Worm (Caenorhabditis elegans) whole organism, late embryonic: Measurements from ENCODE around the gene rab-3.

Experiments
- C08G9.2 ChIP-seq: sonication (generic microtip); optimal IDR thresholded peaks from 2 replicates; lab custom pipeline; 2016; ENCODE audit warnings: mild to moderate bottlenecking, missing genetic modification characterization, moderate library complexity, missing compliant biosample characterization
- C38D4.7 ChIP-seq: fragments of 200-800 bp; sonication (Bioruptor generic); optimal IDR thresholded peaks from 2 replicates; lab custom pipeline; 2018; ENCODE audit warnings: mild to moderate bottlenecking, missing genetic modification characterization, moderate library complexity, missing compliant biosample characterization
- F13H6.1 ChIP-seq: sonication (generic microtip); optimal IDR thresholded peaks from 2 replicates; lab custom pipeline; 2016; ENCODE audit warnings: missing genetic modification characterization, missing compliant biosample characterization
- K02D7.2 ChIP-seq: sonication (generic microtip); optimal IDR thresholded peaks from 2 replicates; lab custom pipeline; 2017; ENCODE audit warnings: mild to moderate bottlenecking, missing genetic modification characterization, missing compliant biosample characterization
- Y22D7AL.16 ChIP-seq: sonication (generic microtip); optimal IDR thresholded peaks from 2 replicates; lab custom pipeline; 2016; ENCODE audit warnings: missing genetic modification characterization, missing compliant biosample characterization
- ahr-1 ChIP-seq: sonication (generic microtip); optimal IDR thresholded peaks from 2 replicates; lab custom pipeline; 2016; ENCODE audit warnings: missing genetic modification characterization, missing compliant biosample characterization
- ama-1 ChIP-seq: fragments of 150-350 bp; optimal IDR thresholded peaks from 2 replicates; lab custom pipeline; 2014
- ceh-18 ChIP-seq: sonication (generic microtip); optimal IDR thresholded peaks from 2 replicates; lab custom pipeline; 2016; ENCODE audit warnings: missing genetic modification characterization, missing compliant biosample characterization
- ceh-19 ChIP-seq: fragments of 200-800 bp; sonication (Bioruptor generic); optimal IDR thresholded peaks from 2 replicates; lab custom pipeline; 2018; ENCODE audit warnings: mild to moderate bottlenecking, missing genetic modification characterization, missing compliant biosample characterization
- ceh-2 ChIP-seq: sonication (generic microtip); optimal IDR thresholded peaks from 2 replicates; lab custom pipeline; 2016; ENCODE audit warnings: missing genotype, missing genetic modification characterization, missing compliant biosample characterization
- ceh-24 ChIP-seq: sonication (generic microtip); optimal IDR thresholded peaks from 2 replicates; lab custom pipeline; 2016; ENCODE audit warnings: mild to moderate bottlenecking, missing genetic modification characterization, missing compliant biosample characterization
- ceh-31 ChIP-seq: sonication (generic microtip); optimal IDR thresholded peaks from 2 replicates; lab custom pipeline; 2016; ENCODE audit warnings: missing genetic modification characterization, missing compliant biosample characterization
- ceh-34 ChIP-seq: sonication (generic microtip); optimal IDR thresholded peaks from 2 replicates; lab custom pipeline; 2016; ENCODE audit warnings: mild to moderate bottlenecking, missing genetic modification characterization, missing compliant biosample characterization
- ceh-48 ChIP-seq: sonication (generic microtip); optimal IDR thresholded peaks from 2 replicates; lab custom pipeline; 2016; ENCODE audit warnings: missing genetic modification characterization, inconsistent platforms, missing compliant biosample characterization
- ceh-9 ChIP-seq: sonication (generic microtip); optimal IDR thresholded peaks from 2 replicates; lab custom pipeline; 2016; ENCODE audit warnings: mild to moderate bottlenecking, missing genetic modification characterization, inconsistent platforms, missing compliant biosample characterization
- dmd-4 ChIP-seq: sonication (generic microtip); optimal IDR thresholded peaks from 2 replicates; lab custom pipeline; 2016; ENCODE audit warnings: borderline replicate concordance, missing genetic modification characterization, missing compliant biosample characterization
- ets-4 ChIP-seq: sonication (generic microtip); optimal IDR thresholded peaks from 2 replicates; lab custom pipeline; 2016; ENCODE audit warnings: missing genetic modification characterization, missing compliant biosample characterization
- eyg-1 ChIP-seq: sonication (generic microtip); optimal IDR thresholded peaks from 2 replicates; lab custom pipeline; 2016; ENCODE audit warnings: missing genotype, missing genetic modification characterization, missing compliant biosample characterization
- fax-1 ChIP-seq: sonication (generic microtip); optimal IDR thresholded peaks from 2 replicates; lab custom pipeline; 2016; ENCODE audit warnings: missing genotype, missing genetic modification characterization, missing compliant biosample characterization
- fkh-10 ChIP-seq: fragments of 150-350 bp; optimal IDR thresholded peaks from 2 replicates; lab custom pipeline; 2014; ENCODE audit warnings: missing biosample characterization, missing genetic modification reagents, missing genetic modification characterization
- fkh-6 ChIP-seq: sonication (generic microtip); optimal IDR thresholded peaks from 2 replicates; lab custom pipeline; 2016; ENCODE audit warnings: missing genetic modification characterization, missing compliant biosample characterization
- hlh-13 ChIP-seq: fragments of 200-800 bp; sonication (Bioruptor generic); optimal IDR thresholded peaks from 2 replicates; lab custom pipeline; 2018; ENCODE audit warnings: mild to moderate bottlenecking, missing genetic modification characterization, missing compliant biosample characterization
- hlh-15 ChIP-seq: sonication (generic microtip); optimal IDR thresholded peaks from 2 replicates; lab custom pipeline; 2016; ENCODE audit warnings: missing genetic modification characterization, missing compliant biosample characterization
- hlh-30 ChIP-seq: sonication (generic microtip); optimal IDR thresholded peaks from 2 replicates; lab custom pipeline; 2017; ENCODE audit warnings: antibody characterized with exemption, missing genetic modification characterization, missing compliant biosample characterization; ENCODE audit not compliant: insufficient read depth
- lim-6 ChIP-seq: sonication (generic microtip); optimal IDR thresholded peaks from 2 replicates; lab custom pipeline; 2016; ENCODE audit warnings: missing genetic modification characterization, missing compliant biosample characterization
- nfya-1 ChIP-seq: sonication (generic microtip); optimal IDR thresholded peaks from 2 replicates; lab custom pipeline; 2017; ENCODE audit warnings: missing genetic modification characterization, mild to moderate bottlenecking, missing compliant biosample characterization, antibody characterized with exemption, moderate library complexity
- nhr-232 ChIP-seq: sonication (generic microtip); optimal IDR thresholded peaks from 2 replicates; lab custom pipeline; 2016; ENCODE audit warnings: missing genetic modification characterization, missing compliant biosample characterization
- pha-2 ChIP-seq: sonication (generic microtip); optimal IDR thresholded peaks from 2 replicates; lab custom pipeline; 2017; ENCODE audit warnings: mild to moderate bottlenecking, missing genetic modification characterization, missing compliant biosample characterization
- pha-4 ChIP-seq: fragments of 150-350 bp; optimal IDR thresholded peaks from 2 replicates; lab custom pipeline; 2018; ENCODE audit warnings: missing biosample characterization, missing genetic modification reagents, missing genetic modification characterization
- ref-2 ChIP-seq: sonication (generic microtip); optimal IDR thresholded peaks from 2 replicates; lab custom pipeline; 2016; ENCODE audit warnings: missing genetic modification characterization, missing compliant biosample characterization
- sox-2 ChIP-seq: fragments of 200-800 bp; sonication (Bioruptor generic); IDR thresholded peaks from 2 replicates; pipeline ENCODE4 v1.3.6; 2022; ENCODE audit warnings: missing genetic modification reagents, missing genetic modification characterization, missing compliant biosample characterization
- syd-9 ChIP-seq: sonication (generic microtip); optimal IDR thresholded peaks from 2 replicates; lab custom pipeline; 2016; ENCODE audit warnings: mild to moderate bottlenecking, missing genetic modification characterization, moderate library complexity, missing compliant biosample characterization
- tbx-2 ChIP-seq: sonication (generic microtip); optimal IDR thresholded peaks from 2 replicates; lab custom pipeline; 2016; ENCODE audit warnings: missing genetic modification characterization, missing compliant biosample characterization
- tbx-7 ChIP-seq: sonication (generic microtip); optimal IDR thresholded peaks from 2 replicates; lab custom pipeline; 2016; ENCODE audit warnings: missing genotype, missing genetic modification characterization, missing compliant biosample characterization
- ttx-3 ChIP-seq: sonication (generic microtip); optimal IDR thresholded peaks from 2 replicates; lab custom pipeline; 2016; ENCODE audit warnings: missing genetic modification reagents, missing genetic modification characterization, missing compliant biosample characterization
- unc-42 ChIP-seq: sonication (generic microtip); optimal IDR thresholded peaks from 2 replicates; lab custom pipeline; 2016; ENCODE audit warnings: missing genotype, missing genetic modification characterization, missing compliant biosample characterization
- unc-55 ChIP-seq: sonication (generic microtip); optimal IDR thresholded peaks from 2 replicates; lab custom pipeline; 2017; ENCODE audit warnings: missing biosample characterization, missing genetic modification reagents, missing genetic modification characterization
- unc-86 ChIP-seq: sonication (generic microtip); optimal IDR thresholded peaks from 2 replicates; lab custom pipeline; 2016; ENCODE audit warnings: missing genetic modification characterization, missing compliant biosample characterization
- zip-5 ChIP-seq: sonication (generic microtip); optimal IDR thresholded peaks from 2 replicates; lab custom pipeline; 2016; ENCODE audit warnings: missing genetic modification characterization, missing compliant biosample characterization

rab-3 gene

DNA sequence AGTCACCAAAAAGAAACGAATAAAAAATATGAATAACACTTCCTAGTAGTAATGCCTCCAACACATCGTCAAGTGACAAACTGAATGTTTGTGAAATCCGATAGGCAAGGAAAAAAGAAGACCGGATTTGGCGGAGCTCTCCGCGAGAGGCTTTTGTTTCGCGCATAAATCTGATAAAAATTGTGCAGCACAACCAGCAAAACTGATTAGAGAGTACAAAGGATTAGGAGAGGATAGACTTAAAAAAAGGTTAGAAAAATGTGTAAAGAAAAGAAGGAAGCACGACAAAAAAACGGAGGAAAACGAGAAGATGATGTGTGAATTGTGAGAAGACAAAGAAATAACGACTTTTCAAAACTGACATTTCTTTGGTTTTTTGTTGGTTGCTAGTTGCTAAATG, at the start of gene rab-3:
rab-3 (minus strand) TSS at position 147 of the 400 bp plus-strand sequence.
- TF ChIP-seq ceh-18 (tag; lab: Kevin White, UChicago) (no peak), unc-42 (peak; percentile 78)

DNA sequence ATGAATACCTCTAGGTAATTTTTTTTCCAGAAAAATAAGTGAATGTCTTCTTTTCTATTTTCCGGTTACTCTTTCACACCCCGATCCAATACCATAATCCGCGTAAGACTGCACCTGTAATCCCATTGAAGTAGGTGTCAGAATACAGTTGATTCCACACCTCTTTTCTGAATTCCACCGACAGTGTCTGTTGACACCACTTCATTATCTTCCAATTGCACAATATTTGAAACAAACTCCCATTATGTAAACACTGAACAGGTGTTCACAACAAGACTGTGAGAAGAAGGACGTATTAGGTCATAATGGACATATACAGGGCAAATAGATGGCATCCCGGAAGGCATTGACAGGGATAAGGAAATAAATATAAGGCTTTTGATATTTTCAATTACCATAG, 49.7 kb upstream of the rab-3 start:
- TF ChIP-seq zip-5 (tag; lab: Kevin White, UChicago) (no peak), fax-1 (tag; lab: Kevin White, UChicago) (no peak), ceh-48 (no peak), nfya-1 (tag; lab: Kevin White, UChicago) (no peak), sox-2 (no peak), F13H6.1 (tag; lab: Kevin White, UChicago) (no peak), Y22D7AL.16 (tag; lab: Kevin White, UChicago) (no peak), ceh-34 (tag; lab: Kevin White, UChicago) (no peak), unc-86 (tag; lab: Kevin White, UChicago) (no peak), hlh-15 (tag; lab: Kevin White, UChicago) (no peak)

DNA sequence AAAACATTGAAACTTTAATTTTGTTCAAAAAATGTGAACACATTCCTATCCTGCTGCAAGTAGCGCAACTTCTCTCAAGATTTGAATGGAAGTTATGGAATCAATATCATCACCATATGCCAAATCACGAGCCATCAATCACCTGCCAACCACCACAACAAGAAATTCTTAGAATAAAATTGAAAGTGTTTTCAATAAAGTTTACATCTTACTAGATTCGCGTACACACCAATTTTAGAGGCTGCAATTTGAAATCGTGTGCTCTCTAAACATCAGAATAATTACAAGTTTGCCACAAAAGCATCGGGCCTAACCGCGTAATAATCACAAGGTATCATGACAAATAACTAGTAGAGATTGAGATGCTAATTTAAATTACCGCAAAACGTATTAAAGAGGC, 47.2 kb upstream of the rab-3 start:
- TF ChIP-seq ceh-9 (tag; lab: Kevin White, UChicago) (no peak), nhr-232 (tag; lab: Kevin White, UChicago) (no peak), ceh-19 (GFP tag; lab: Kevin White, UChicago) (no peak), pha-4 (tag; lab: Kevin White, UChicago) (no peak), lim-6 (tag; lab: Kevin White, UChicago) (no peak), ttx-3 (no peak), nfya-1 (tag; lab: Kevin White, UChicago) (no peak), syd-9 (no peak), ceh-2 (tag; lab: Kevin White, UChicago) (no peak), pha-2 (tag; lab: Kevin White, UChicago) (no peak), fkh-6 (tag; lab: Kevin White, UChicago) (no peak), hlh-13 (GFP tag; lab: Kevin White, UChicago) (no peak), ceh-31 (tag; lab: Kevin White, UChicago) (no peak), ceh-48 (no peak), tbx-7 (tag; lab: Kevin White, UChicago) (no peak), ceh-24 (tag; lab: Kevin White, UChicago) (no peak), fkh-10 (GFP tag; lab: Kevin White, UChicago) (no peak), ref-2 (no peak)

DNA sequence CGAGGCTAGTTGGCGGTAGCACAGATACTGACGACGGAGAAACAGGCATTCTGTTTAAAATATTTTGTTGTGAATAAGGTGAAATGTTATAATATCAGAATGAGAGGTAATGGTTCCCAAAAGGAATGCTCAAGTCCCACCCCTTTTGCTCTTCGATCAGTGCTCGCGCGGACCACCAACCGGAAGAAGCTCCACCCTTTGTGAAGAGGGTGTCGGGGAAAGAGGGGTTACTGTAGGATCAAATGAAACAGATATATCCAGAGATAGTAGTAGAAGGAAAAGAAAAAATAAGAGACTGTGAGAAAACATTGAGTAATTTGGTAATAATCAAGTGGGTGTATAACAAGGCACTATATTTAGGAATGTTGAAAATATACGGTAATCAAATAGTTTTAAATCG, 46.5 kb upstream of the rab-3 start, which contains the start of the genes dmd-5 and F10C1.1:
dmd-5 (minus strand) TSS at position 101 of the 400 bp plus-strand sequence.
F10C1.1 (plus strand) TSS at position 110 of the 400 bp plus-strand sequence.
- TF ChIP-seq F13H6.1 (tag; lab: Kevin White, UChicago) = no peak
- no peak for TF ChIP-seq sox-2
- no peak for TF ChIP-seq tbx-2 (tag; lab: Kevin White, UChicago)
- no peak for TF ChIP-seq K02D7.2 (tag; lab: Kevin White, UChicago)
- TF ChIP-seq nfya-1 (tag; lab: Kevin White, UChicago) = no peak
- no peak for TF ChIP-seq unc-42
- TF ChIP-seq ceh-24 (tag; lab: Kevin White, UChicago) = no peak
- no peak for TF ChIP-seq C38D4.7 (GFP tag; lab: Kevin White, UChicago)
- no peak for TF ChIP-seq ets-4 (tag; lab: Kevin White, UChicago)
- TF ChIP-seq eyg-1 (tag; lab: Kevin White, UChicago) = no peak
- no peak for TF ChIP-seq C08G9.2 (tag; lab: Kevin White, UChicago)
- TF ChIP-seq dmd-4 (tag; lab: Kevin White, UChicago) = no peak
- no peak for TF ChIP-seq ama-1 (lab: Kevin White, UChicago)
- TF ChIP-seq hlh-30 (tag; lab: Kevin White, UChicago) = no peak
- no peak for TF ChIP-seq ahr-1 (tag; lab: Kevin White, UChicago)
- no peak for TF ChIP-seq unc-86 (tag; lab: Kevin White, UChicago)
- TF ChIP-seq unc-55 (GFP tag; lab: Kevin White, UChicago) = no peak
